Fruit fly (Drosophila melanogaster) whole organism, prepupa: ENCODE measurements around the gene Exo70.

Source experiments
- CG10669 ChIP-seq: fragments of 200-800 bp; sonication (Bioruptor generic); optimal IDR thresholded peaks from 3 replicates; lab custom pipeline; 2018; ENCODE audit warnings: missing biosample characterization, mild to moderate bottlenecking, missing genetic modification characterization, moderate library complexity
- CG11294 ChIP-seq: fragments of 200-800 bp; sonication (Bioruptor generic); IDR thresholded peaks from 2 replicates; pipeline ENCODE4 v1.3.6; 2022; ENCODE audit warnings: missing biosample characterization, missing genetic modification characterization
- CG11902 ChIP-seq: fragments of 200-800 bp; sonication (Bioruptor generic); optimal IDR thresholded peaks from 3 replicates; lab custom pipeline; 2016; ENCODE audit warnings: missing biosample characterization, missing genetic modification characterization
- CG15336 ChIP-seq: fragments of 200-800 bp; sonication (Bioruptor generic); IDR thresholded peaks from 2 replicates; pipeline ENCODE4 v1.3.6; 2022; ENCODE audit warnings: missing biosample characterization, missing genetic modification characterization
- CG1621 ChIP-seq: fragments of 200-800 bp; sonication (Bioruptor generic); optimal IDR thresholded peaks from 3 replicates; lab custom pipeline; 2018; ENCODE audit warnings: missing biosample characterization, mild to moderate bottlenecking, missing genetic modification characterization
- CG16779 ChIP-seq: fragments of 200-800 bp; sonication (Bioruptor generic); optimal IDR thresholded peaks from 3 replicates; lab custom pipeline; 2017; ENCODE audit warnings: missing biosample characterization, mild to moderate bottlenecking, missing genetic modification characterization
- CG31627 ChIP-seq: fragments of 200-800 bp; sonication (Bioruptor generic); optimal IDR thresholded peaks from 3 replicates; lab custom pipeline; 2016; ENCODE audit warnings: missing biosample characterization, missing genetic modification characterization
- CG32006 ChIP-seq: fragments of 200-800 bp; sonication (Bioruptor generic); optimal IDR thresholded peaks from 3 replicates; lab custom pipeline; 2017; ENCODE audit warnings: missing biosample characterization, mild to moderate bottlenecking, missing genetic modification characterization
- CG34406 ChIP-seq: fragments of 200-800 bp; sonication (Bioruptor generic); optimal IDR thresholded peaks from 3 replicates; lab custom pipeline; 2016; ENCODE audit warnings: missing biosample characterization, missing genetic modification characterization
- CG3919 ChIP-seq: fragments of 200-800 bp; sonication (Bioruptor generic); optimal IDR thresholded peaks from 3 replicates; lab custom pipeline; 2016; ENCODE audit warnings: missing biosample characterization, missing genetic modification characterization
- CG4318 ChIP-seq: fragments of 200-800 bp; sonication (Bioruptor generic); optimal IDR thresholded peaks from 3 replicates; lab custom pipeline; 2017; ENCODE audit warnings: missing biosample characterization, mild to moderate bottlenecking, missing genetic modification characterization
- CG6163 ChIP-seq: fragments of 200-800 bp; sonication (Bioruptor generic); IDR thresholded peaks from 3 replicates; pipeline ENCODE4 v1.3.6; 2022; ENCODE audit warnings: missing biosample characterization, missing genetic modification characterization
- CG6276 ChIP-seq: fragments of 200-800 bp; sonication (Bioruptor generic); optimal IDR thresholded peaks from 2 replicates; lab custom pipeline; 2017; ENCODE audit warnings: missing biosample characterization, mild to moderate bottlenecking, missing genetic modification characterization
- CG6808 ChIP-seq: fragments of 200-800 bp; sonication (Bioruptor generic); optimal IDR thresholded peaks from 3 replicates; lab custom pipeline; 2017; ENCODE audit warnings: missing biosample characterization, missing genetic modification characterization, mild to moderate bottlenecking, moderate library complexity, missing genetic modification reagents
- CG6854 ChIP-seq: fragments of 200-800 bp; sonication (Bioruptor generic); optimal IDR thresholded peaks from 2 replicates; lab custom pipeline; 2017; ENCODE audit warnings: missing biosample characterization, mild to moderate bottlenecking, missing genetic modification characterization
- CG7368 ChIP-seq: fragments of 200-800 bp; sonication (Bioruptor generic); optimal IDR thresholded peaks from 3 replicates; lab custom pipeline; 2016; ENCODE audit warnings: missing biosample characterization, missing genetic modification characterization
- CG8319 ChIP-seq: fragments of 200-800 bp; sonication (Bioruptor generic); optimal IDR thresholded peaks from 3 replicates; lab custom pipeline; 2016; ENCODE audit warnings: missing biosample characterization, missing genetic modification characterization
- CG8632 ChIP-seq: fragments of 200-800 bp; sonication (Bioruptor generic); optimal IDR thresholded peaks from 3 replicates; lab custom pipeline; 2016; ENCODE audit warnings: missing biosample characterization, missing genetic modification characterization
- CG9139 ChIP-seq: fragments of 200-800 bp; sonication (Bioruptor generic); optimal IDR thresholded peaks from 3 replicates; lab custom pipeline; 2017; ENCODE audit warnings: missing biosample characterization, mild to moderate bottlenecking, missing genetic modification characterization
- Eip75B ChIP-seq: fragments of 200-800 bp; sonication (Bioruptor generic); optimal IDR thresholded peaks from 3 replicates; lab custom pipeline; 2016; ENCODE audit warnings: missing biosample characterization, missing genetic modification characterization
- Eip78C ChIP-seq: fragments of 200-800 bp; sonication (Bioruptor generic); peaks from one replicate; lab custom pipeline; 2016; ENCODE audit warnings: missing biosample characterization, missing genetic modification characterization
- Eip93F ChIP-seq: fragments of 200-800 bp; sonication (Bioruptor generic); optimal IDR thresholded peaks from 2 replicates; lab custom pipeline; 2016; ENCODE audit warnings: missing biosample characterization, mild to moderate bottlenecking, missing genetic modification characterization
- Ets21C ChIP-seq: fragments of 200-800 bp; sonication (Bioruptor generic); optimal IDR thresholded peaks from 3 replicates; lab custom pipeline; 2016; ENCODE audit warnings: missing biosample characterization, missing genetic modification characterization
- Gug ChIP-seq: fragments of 200-800 bp; sonication (Bioruptor generic); IDR thresholded peaks from 2 replicates; pipeline ENCODE4 v1.3.6; 2022; ENCODE audit warnings: missing biosample characterization, missing genetic modification characterization
- Hr38 ChIP-seq: sonication (Bioruptor generic); optimal IDR thresholded peaks from 2 replicates; lab custom pipeline; 2016; ENCODE audit warnings: missing biosample characterization, missing genetic modification characterization
- Hr39 ChIP-seq: fragments of 200-800 bp; sonication (Bioruptor generic); optimal IDR thresholded peaks from 2 replicates; lab custom pipeline; 2016; ENCODE audit warnings: missing biosample characterization, missing genetic modification characterization
- Hr4 ChIP-seq: fragments of 200-800 bp; sonication (Bioruptor generic); optimal IDR thresholded peaks from 3 replicates; lab custom pipeline; 2016; ENCODE audit warnings: missing biosample characterization, missing genetic modification characterization
- Lpt ChIP-seq: fragments of 200-800 bp; sonication (Bioruptor generic); optimal IDR thresholded peaks from 3 replicates; lab custom pipeline; 2016; ENCODE audit warnings: missing biosample characterization, missing genetic modification characterization
- Met ChIP-seq: fragments of 200-800 bp; sonication (Bioruptor generic); optimal IDR thresholded peaks from 3 replicates; lab custom pipeline; 2016; ENCODE audit warnings: missing biosample characterization, missing genetic modification characterization
- Smox ChIP-seq: fragments of 200-800 bp; sonication (Bioruptor generic); optimal IDR thresholded peaks from 3 replicates; lab custom pipeline; 2016; ENCODE audit warnings: missing biosample characterization, missing genetic modification characterization
- Sox102F ChIP-seq: fragments of 200-800 bp; sonication (Bioruptor generic); optimal IDR thresholded peaks from 2 replicates; lab custom pipeline; 2016; ENCODE audit warnings: missing biosample characterization, mild to moderate bottlenecking, missing genetic modification characterization
- Sox14 ChIP-seq: fragments of 200-800 bp; sonication (Bioruptor generic); optimal IDR thresholded peaks from 3 replicates; lab custom pipeline; 2016; ENCODE audit warnings: missing biosample characterization, missing genetic modification characterization
- Sox15 ChIP-seq: fragments of 200-800 bp; sonication (Bioruptor generic); optimal IDR thresholded peaks from 3 replicates; lab custom pipeline; 2016; ENCODE audit warnings: missing biosample characterization, missing genetic modification characterization
- achi ChIP-seq: fragments of 200-800 bp; sonication (Bioruptor generic); optimal IDR thresholded peaks from 3 replicates; lab custom pipeline; 2016; ENCODE audit warnings: missing biosample characterization, missing genetic modification characterization
- acj6 ChIP-seq: fragments of 200-800 bp; sonication (Bioruptor generic); optimal IDR thresholded peaks from 3 replicates; lab custom pipeline; 2016; ENCODE audit warnings: missing biosample characterization, missing genetic modification characterization
- cyc ChIP-seq: fragments of 200-800 bp; sonication (Bioruptor generic); optimal IDR thresholded peaks from 3 replicates; lab custom pipeline; 2016; ENCODE audit warnings: missing biosample characterization, missing genetic modification characterization
- dac ChIP-seq: fragments of 200-800 bp; sonication (Bioruptor generic); optimal IDR thresholded peaks from 2 replicates; lab custom pipeline; 2017; ENCODE audit warnings: missing biosample characterization, mild to moderate bottlenecking, missing genetic modification characterization
- eg ChIP-seq: fragments of 200-800 bp; sonication (Bioruptor generic); IDR thresholded peaks from 3 replicates; pipeline ENCODE4 v1.3.6; 2022; ENCODE audit warnings: missing biosample characterization, missing genetic modification characterization
- esn ChIP-seq: fragments of 200-800 bp; sonication (Bioruptor generic); optimal IDR thresholded peaks from 2 replicates; lab custom pipeline; 2016; ENCODE audit warnings: missing biosample characterization, mild to moderate bottlenecking, missing genetic modification characterization, moderate library complexity
- fd59A ChIP-seq: fragments of 200-800 bp; sonication (Bioruptor generic); optimal IDR thresholded peaks from 2 replicates; lab custom pipeline; 2017; ENCODE audit warnings: missing biosample characterization, mild to moderate bottlenecking, missing genetic modification characterization, missing genetic modification reagents
- fd85E ChIP-seq: fragments of 200-800 bp; sonication (Bioruptor generic); optimal IDR thresholded peaks from 3 replicates; lab custom pipeline; 2016; ENCODE audit warnings: missing biosample characterization, missing genetic modification characterization
- fkh ChIP-seq: fragments of 200-800 bp; sonication (Bioruptor generic); optimal IDR thresholded peaks from 3 replicates; lab custom pipeline; 2017; ENCODE audit warnings: missing biosample characterization, mild to moderate bottlenecking, missing genetic modification characterization, moderate library complexity
- pdm3 ChIP-seq: fragments of 200-800 bp; sonication (Bioruptor generic); optimal IDR thresholded peaks from 3 replicates; lab custom pipeline; 2016; ENCODE audit warnings: missing biosample characterization, missing genetic modification characterization
- ss ChIP-seq, 2 experiments: fragments of 200-800 bp; sonication (Bioruptor generic); optimal IDR thresholded peaks; 2 replicates in 1 of 2; 3 replicates in 1 of 2; lab custom pipeline; 2017 to 2018; ENCODE audit warnings: mild to moderate bottlenecking in 2 of 2, missing biosample characterization in 2 of 2, missing genetic modification characterization in 2 of 2, moderate library complexity in 1 of 2
- topi ChIP-seq: fragments of 200-800 bp; sonication (Bioruptor generic); optimal IDR thresholded peaks from 3 replicates; lab custom pipeline; 2016; ENCODE audit warnings: missing biosample characterization, missing genetic modification characterization

Gene Exo70

dm6 chr3L:8446050-8446781 is 34.6 kb downstream of the Exo70 start:
- TF ChIP-seq CG6276 (GFP tag; lab: Kevin White, UChicago) (no peak), Sox15 (GFP tag; lab: Kevin White, UChicago) (no peak), fkh (GFP tag; lab: Kevin White, UChicago) (peak; percentile 23), fd59A (GFP tag; lab: Kevin White, UChicago) (no peak), ss (GFP tag; optimal IDR thresholded peaks at IDR 0.05; lab: Kevin White, UChicago) (no peak)

dm6 chr3L:8447795-8448516 is 36.3 kb downstream of the Exo70 start:
- TF ChIP-seq fkh (GFP tag; lab: Kevin White, UChicago): peak; percentile 10
- TF ChIP-seq CG8319 (GFP tag; lab: Kevin White, UChicago): no peak

dm6 chr3L:8448517-8448889 is 36.9 kb downstream of the Exo70 start:
- TF ChIP-seq CG6808 (GFP tag; lab: Kevin White, UChicago) (peak; percentile 50), CG34406 (peak; percentile 23), Smox (GFP tag; lab: Kevin White, UChicago) (peak; percentile 53), acj6 (GFP tag; lab: Kevin White, UChicago) (peak; percentile 13), CG6854 (GFP tag; lab: Kevin White, UChicago) (no peak), eg (peak; percentile 63; the same call in 2 of the 3 replicates), CG11294 (GFP tag; lab: Robert Waterston, UW) (no peak), Gug (GFP tag; lab: Robert Waterston, UW) (peak; percentile 44; the same call in 1 of the 2 replicates), CG32006 (GFP tag; lab: Kevin White, UChicago) (peak; percentile 66), cyc (GFP tag; lab: Kevin White, UChicago) (peak; percentile 41), pdm3 (peak; percentile 51), fkh (GFP tag; lab: Kevin White, UChicago) (no peak), Sox102F (GFP tag; lab: Kevin White, UChicago) (peak; percentile 6), Ets21C (no peak), fd59A (GFP tag; lab: Kevin White, UChicago) (no peak), achi (GFP tag; lab: Kevin White, UChicago) (peak; percentile 41), CG15336 (0 out of 2 replicates have a peak, but pooled peaks have one; percentile 13), dac (GFP tag; lab: Kevin White, UChicago) (peak; percentile 12), Eip75B (GFP tag; lab: Kevin White, UChicago) (peak; percentile 59), topi (GFP tag; lab: Kevin White, UChicago) (peak; percentile 55), CG3919 (GFP tag; lab: Kevin White, UChicago) (peak; percentile 38), CG9139 (GFP tag; lab: Kevin White, UChicago) (no peak), CG7368 (GFP tag; lab: Kevin White, UChicago) (peak; percentile 4), Sox15 (GFP tag; lab: Kevin White, UChicago) (no peak), CG11902 (GFP tag; lab: Kevin White, UChicago) (no peak), fd85E (GFP tag; lab: Kevin White, UChicago) (no peak), CG31627 (peak; percentile 42), CG10669 (GFP tag; lab: Kevin White, UChicago) (peak; percentile 22), esn (GFP tag; lab: Kevin White, UChicago) (peak; percentile 68), Met (GFP tag; lab: Kevin White, UChicago) (peak; percentile 28), CG1621 (tag; lab: Kevin White, UChicago) (no peak), Hr4 (peak; percentile 70), Hr39 (peak; percentile 11), CG8319 (GFP tag; lab: Kevin White, UChicago) (peak; percentile 1), Eip93F (GFP tag; lab: Kevin White, UChicago) (no peak), CG6163 (GFP tag; lab: Robert Waterston, UW) (peak; percentile 52; the same call in 1 of the 3 replicates), Lpt (peak; percentile 14), Hr38 (GFP tag; lab: Kevin White, UChicago) (no peak), CG8632 (GFP tag; lab: Kevin White, UChicago) (peak; percentile 32), Eip78C (GFP tag; lab: Kevin White, UChicago) (peak; percentile 91), CG4318 (GFP tag; lab: Kevin White, UChicago) (no peak), CG16779 (no peak), Sox14 (peak; percentile 24)
